Fruit fly (Drosophila melanogaster) whole organism, embryonic: ENCODE measurements around the gene Chpf.
A peak's percentile ranks its signal among the peaks of the same experiment; 100 is the strongest.

ENCODE experiments used
- CG15601 ChIP-seq: fragments of 200-800 bp; sonication (Bioruptor generic); optimal IDR thresholded peaks from 3 replicates; lab custom pipeline; 2019; ENCODE audit warnings: missing biosample characterization, mild to moderate bottlenecking, missing genetic modification characterization, moderate library complexity
- CG17612 ChIP-seq: fragments of 200-800 bp; sonication (Bioruptor generic); IDR thresholded peaks from 2 replicates; pipeline ENCODE4 v1.3.6; 2022; ENCODE audit warnings: missing biosample characterization, missing genetic modification characterization
- ham ChIP-seq: fragments of 200-800 bp; sonication (Bioruptor generic); IDR thresholded peaks from 2 replicates; pipeline ENCODE4 v1.3.6; 2022; ENCODE audit warnings: missing biosample characterization, missing genetic modification characterization
- row ChIP-seq: fragments of 200-800 bp; sonication (Bioruptor generic); IDR thresholded peaks from 3 replicates; pipeline ENCODE4 v1.3.6; 2022; ENCODE audit warnings: missing biosample characterization, missing genetic modification characterization
- yki ChIP-seq: fragments of >200 bp; optimal IDR thresholded peaks from 3 replicates; lab custom pipeline; 2018

dm6 chrX:13108144-13108824 lies 4.0 kb downstream of the Chpf start, which contains the start of gene Fer3HCH:
- TF ChIP-seq CG17612 (GFP tag; lab: Robert Waterston, UW) (0 out of 2 replicates have a peak, but pooled peaks have one; percentile 12), ham (GFP tag; lab: Robert Waterston, UW) (no peak), CG15601 (peak; percentile 20), yki (lab: Kevin White, UChicago) (no peak), row (GFP tag; lab: Robert Waterston, UW) (no peak)
